Fruit fly (Drosophila melanogaster): ENCODE measurements around the gene CG13409.

DNA sequence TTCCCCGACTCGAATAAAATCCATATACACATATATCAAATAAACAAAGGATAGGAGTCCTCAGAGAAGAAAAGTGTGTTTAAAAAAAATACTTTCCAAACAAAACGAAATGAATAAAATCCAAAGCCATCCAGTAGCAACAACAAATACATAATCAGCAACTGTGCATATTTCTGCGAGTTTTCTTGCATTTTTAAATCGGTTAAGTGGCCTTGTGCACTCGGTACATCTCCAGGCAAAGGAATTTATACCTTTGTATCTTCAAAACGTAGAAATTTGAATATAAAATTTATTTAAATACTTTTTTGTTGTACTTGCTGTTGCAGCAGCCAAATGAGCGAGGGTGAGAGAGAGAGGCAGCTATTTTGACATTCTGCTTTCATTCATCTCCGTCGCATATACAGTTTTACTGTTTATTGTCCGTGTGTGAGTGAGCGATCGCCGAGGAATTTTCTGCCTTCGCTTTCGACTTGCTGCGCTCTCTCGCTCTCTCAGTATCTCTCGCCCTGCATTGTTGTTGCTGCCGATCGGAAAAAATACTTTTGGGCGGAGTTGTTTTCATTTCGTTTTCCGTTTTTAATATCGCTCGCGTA is 10.7 kb upstream of the CG13409 start:
- TF ChIP-seq CG3032 (tag; optimal IDR thresholded peaks at IDR 0.05) (no peak), CG10631 (GFP tag; optimal IDR thresholded peaks at IDR 0.05) (no peak)

Data from whole organism, prepupa.